Worm (Caenorhabditis elegans) whole organism, mixed stage, embryonic: ENCODE measurements around the gene math-37.
"Not testable (repeated sequence)": the region's sequence is repeated elsewhere in the genome, so short reads cannot be mapped to it uniquely, and the experiment has no call there.

ENCODE experiments used
- M03D4.4 ChIP-seq: sonication (generic microtip); optimal IDR thresholded peaks from 2 replicates; lab custom pipeline; 2017; ENCODE audit warnings: mild to moderate bottlenecking, missing genetic modification characterization, missing compliant biosample characterization
- bed-3 ChIP-seq: fragments of 200-800 bp; sonication (Bioruptor generic); optimal IDR thresholded peaks from 3 replicates; lab custom pipeline; 2018; ENCODE audit warnings: mild to moderate bottlenecking, missing genetic modification characterization, moderate library complexity, missing compliant biosample characterization
- blmp-1 ChIP-seq: fragments of 150-350 bp; optimal IDR thresholded peaks from 2 replicates; lab custom pipeline; 2014; ENCODE audit warnings: missing biosample characterization, missing genetic modification characterization
- ceh-39 ChIP-seq: fragments of 150-350 bp; optimal IDR thresholded peaks from 2 replicates; lab custom pipeline; 2014; ENCODE audit warnings: missing biosample characterization, missing genetic modification characterization
- ceh-43 ChIP-seq: fragments of 200-800 bp; sonication (Bioruptor generic); optimal IDR thresholded peaks from 2 replicates; lab custom pipeline; 2018; ENCODE audit warnings: mild to moderate bottlenecking, missing genetic modification characterization, moderate library complexity, missing compliant biosample characterization
- ceh-83 ChIP-seq: fragments of 200-800 bp; sonication (Bioruptor generic); optimal IDR thresholded peaks from 2 replicates; lab custom pipeline; 2018; ENCODE audit warnings: mild to moderate bottlenecking, missing genetic modification characterization, missing compliant biosample characterization
- ces-1 ChIP-seq: fragments of 150-350 bp; optimal IDR thresholded peaks from 2 replicates; lab custom pipeline; 2014; ENCODE audit warnings: missing biosample characterization, missing genetic modification reagents, missing genetic modification characterization
- drap-1 ChIP-seq: fragments of 200-800 bp; sonication (Bioruptor generic); optimal IDR thresholded peaks from 3 replicates; lab custom pipeline; 2018; ENCODE audit warnings: mild to moderate bottlenecking, missing genetic modification characterization, missing compliant biosample characterization
- elt-1 ChIP-seq: sonication (generic microtip); optimal IDR thresholded peaks from 2 replicates; lab custom pipeline; 2017; ENCODE audit warnings: missing genetic modification characterization, mild to moderate bottlenecking, missing compliant biosample characterization, antibody characterized with exemption, moderate library complexity, borderline replicate concordance; ENCODE audit not compliant: insufficient read depth
- elt-3 ChIP-seq: fragments of 150-350 bp; optimal IDR thresholded peaks from 2 replicates; lab custom pipeline; 2014; ENCODE audit warnings: missing biosample characterization, missing genetic modification characterization
- flh-1 ChIP-seq: fragments of 200-800 bp; sonication (Bioruptor generic); optimal IDR thresholded peaks from 2 replicates; lab custom pipeline; 2018; ENCODE audit warnings: mild to moderate bottlenecking, missing genetic modification characterization, moderate library complexity, missing compliant biosample characterization
- ham-2 ChIP-seq: fragments of 200-800 bp; sonication (Bioruptor generic); optimal IDR thresholded peaks from 2 replicates; lab custom pipeline; 2018; ENCODE audit warnings: mild to moderate bottlenecking, missing genetic modification characterization, missing compliant biosample characterization
- hlh-1 ChIP-seq: fragments of 150-350 bp; optimal IDR thresholded peaks from 2 replicates; lab custom pipeline; 2014; ENCODE audit warnings: missing biosample characterization, missing genetic modification reagents, missing genetic modification characterization
- lsy-2 ChIP-seq: fragments of 150-350 bp; optimal IDR thresholded peaks from 2 replicates; lab custom pipeline; 2014; ENCODE audit warnings: missing biosample characterization, missing genetic modification characterization
- mab-5 ChIP-seq: fragments of 150-350 bp; optimal IDR thresholded peaks from 2 replicates; lab custom pipeline; 2014; ENCODE audit warnings: missing biosample characterization, missing genetic modification characterization
- mep-1 ChIP-seq: fragments of 150-350 bp; optimal IDR thresholded peaks from 2 replicates; lab custom pipeline; 2017; ENCODE audit warnings: missing biosample characterization, missing genetic modification reagents, missing genetic modification characterization, inconsistent platforms
- mls-2 ChIP-seq: sonication (generic microtip); optimal IDR thresholded peaks from 2 replicates; lab custom pipeline; 2016; ENCODE audit warnings: mild to moderate bottlenecking, missing genetic modification characterization, moderate library complexity, missing compliant biosample characterization
- nhr-12 ChIP-seq: fragments of 150-350 bp; optimal IDR thresholded peaks from 2 replicates; lab custom pipeline; 2014; ENCODE audit warnings: missing biosample characterization, missing genetic modification characterization
- nhr-2 ChIP-seq: fragments of 150-350 bp; optimal IDR thresholded peaks from 2 replicates; lab custom pipeline; 2014; ENCODE audit warnings: missing biosample characterization, missing genetic modification characterization
- nhr-237 ChIP-seq: fragments of 150-350 bp; optimal IDR thresholded peaks from 2 replicates; lab custom pipeline; 2014; ENCODE audit warnings: missing biosample characterization, missing genetic modification characterization
- nhr-28 ChIP-seq: fragments of 150-350 bp; optimal IDR thresholded peaks from 2 replicates; lab custom pipeline; 2014; ENCODE audit warnings: missing biosample characterization, missing genetic modification characterization
- nhr-76 ChIP-seq: sonication (generic microtip); optimal IDR thresholded peaks from 2 replicates; lab custom pipeline; 2017; ENCODE audit warnings: missing biosample characterization, missing genetic modification characterization
- pha-4 ChIP-seq: fragments of 150-350 bp; optimal IDR thresholded peaks from 2 replicates; lab custom pipeline; 2018; ENCODE audit warnings: missing biosample characterization, missing genetic modification reagents, missing genetic modification characterization
- sem-2 ChIP-seq: fragments of 200-800 bp; sonication (Bioruptor generic); optimal IDR thresholded peaks from 2 replicates; lab custom pipeline; 2018; ENCODE audit warnings: mild to moderate bottlenecking, missing genetic modification characterization, missing compliant biosample characterization
- snpc-4 ChIP-seq: fragments of 150-350 bp; optimal IDR thresholded peaks from 2 replicates; lab custom pipeline; 2014; ENCODE audit warnings: missing biosample characterization, missing genetic modification characterization
- sptf-1 ChIP-seq: sonication (generic microtip); optimal IDR thresholded peaks from 2 replicates; lab custom pipeline; 2017; ENCODE audit warnings: mild to moderate bottlenecking, missing genetic modification characterization, moderate library complexity, missing compliant biosample characterization
- tbx-8 ChIP-seq: fragments of 200-800 bp; sonication (Bioruptor generic); optimal IDR thresholded peaks from 2 replicates; lab custom pipeline; 2018; ENCODE audit warnings: mild to moderate bottlenecking, missing genetic modification characterization, moderate library complexity, missing compliant biosample characterization
- unc-120 ChIP-seq: sonication (generic microtip); optimal IDR thresholded peaks from 2 replicates; lab custom pipeline; 2017; ENCODE audit warnings: missing genetic modification characterization, missing compliant biosample characterization; ENCODE audit not compliant: poor library complexity, severe bottlenecking
- unc-39 ChIP-seq: fragments of 150-350 bp; optimal IDR thresholded peaks from 2 replicates; lab custom pipeline; 2014; ENCODE audit warnings: missing biosample characterization, missing genetic modification characterization
- ztf-11 ChIP-seq: fragments of 150-350 bp; optimal IDR thresholded peaks from 2 replicates; lab custom pipeline; 2014; ENCODE audit warnings: missing biosample characterization, missing genetic modification characterization

Gene math-37

DNA sequence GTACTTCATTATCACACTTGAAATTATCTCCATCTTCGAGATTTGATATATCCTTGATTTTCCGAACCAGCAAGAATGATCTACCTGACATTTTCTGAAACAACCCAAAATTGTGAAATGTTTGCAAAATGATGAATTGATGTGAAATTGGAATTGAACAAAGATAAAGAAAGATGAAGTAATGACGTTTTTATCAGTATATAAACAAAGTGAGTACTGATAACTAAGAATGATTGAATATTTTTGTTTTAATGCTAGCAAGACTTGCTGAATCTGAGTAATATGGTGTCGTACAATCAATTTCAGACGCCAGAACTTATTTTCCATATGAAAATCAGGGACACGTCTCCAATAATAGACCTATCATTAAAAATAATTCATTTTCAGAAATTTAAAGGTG lies at the start of gene math-37:
math-37 (minus strand) TSS at position 101 of the 400 bp plus-strand sequence.
- no peak for TF ChIP-seq elt-3
- TF ChIP-seq lsy-2 (tag; lab: Kevin White, UChicago): no peak

DNA sequence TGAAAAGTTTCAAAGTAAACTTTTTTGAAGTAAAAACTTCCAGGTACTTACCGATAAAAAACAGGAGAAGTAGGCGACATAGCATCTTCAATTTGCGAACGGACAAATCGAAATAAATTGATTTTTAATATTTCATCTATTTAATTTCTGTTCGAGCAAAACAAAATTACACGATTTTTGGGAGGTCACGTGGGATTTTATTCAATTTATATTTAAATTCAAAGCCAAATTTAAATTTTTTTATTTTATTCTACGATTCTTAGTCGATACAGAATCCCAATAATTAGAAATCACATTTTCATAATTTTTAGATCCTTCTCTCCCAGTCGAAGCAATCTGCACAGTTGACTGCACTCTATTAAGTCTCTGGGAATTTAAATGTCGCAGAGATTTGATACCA lies 48.1 kb upstream of the math-37 start, which contains the start of gene C33C12.12:
C33C12.12 (minus strand) TSS at position 101 of the 400 bp plus-strand sequence.
- TF ChIP-seq tbx-8 (GFP tag; lab: Kevin White, UChicago): no peak
- no peak for TF ChIP-seq ham-2
- no peak for TF ChIP-seq pha-4
- no peak for TF ChIP-seq flh-1 (GFP tag; lab: Kevin White, UChicago)
- no peak for TF ChIP-seq snpc-4 (tag; lab: Kevin White, UChicago)
- TF ChIP-seq unc-120 (tag; lab: Kevin White, UChicago): no peak
- TF ChIP-seq elt-1 (tag; lab: Kevin White, UChicago): no peak
- TF ChIP-seq unc-39 (tag; lab: Kevin White, UChicago): no peak
- TF ChIP-seq elt-3: no peak
- no peak for TF ChIP-seq ztf-11
- no peak for TF ChIP-seq bed-3 (GFP tag; lab: Kevin White, UChicago)
- no peak for TF ChIP-seq hlh-1
- TF ChIP-seq nhr-76 (tag; lab: Kevin White, UChicago): no peak
- no peak for TF ChIP-seq nhr-2
- TF ChIP-seq ceh-39 (tag; lab: Kevin White, UChicago): no peak
- TF ChIP-seq ceh-43: no peak
- no peak for TF ChIP-seq nhr-237

DNA sequence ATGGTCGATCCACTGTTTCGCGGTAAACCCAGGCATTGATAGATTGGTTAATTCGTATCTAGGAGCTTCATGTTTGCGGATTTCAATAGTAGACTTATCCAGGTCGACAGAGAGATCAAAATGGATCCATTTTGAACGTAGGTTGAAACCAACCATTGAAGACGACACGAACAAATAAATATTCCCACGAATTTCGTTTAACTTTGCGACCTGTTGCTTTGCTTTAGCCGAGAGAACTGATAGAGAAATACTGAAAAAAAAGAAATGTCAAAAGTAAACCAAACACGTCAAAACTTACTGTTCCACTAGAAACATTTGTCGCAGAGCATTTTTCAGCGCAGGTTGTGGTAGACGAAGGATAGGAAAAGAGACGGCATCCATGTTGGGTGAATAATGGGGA lies 46.4 kb upstream of the math-37 start, which contains the start of gene fbxb-38:
fbxb-38 (minus strand) TSS at position 390 of the 400 bp plus-strand sequence.
- no peak for TF ChIP-seq unc-120 (tag; lab: Kevin White, UChicago)
- no peak for TF ChIP-seq flh-1 (GFP tag; lab: Kevin White, UChicago)
- no peak for TF ChIP-seq nhr-12 (tag; lab: Kevin White, UChicago)
- no peak for TF ChIP-seq tbx-8 (GFP tag; lab: Kevin White, UChicago)
- no peak for TF ChIP-seq nhr-76 (tag; lab: Kevin White, UChicago)
- no peak for TF ChIP-seq nhr-28 (tag; lab: Kevin White, UChicago)
- no peak for TF ChIP-seq unc-39 (tag; lab: Kevin White, UChicago)
- TF ChIP-seq hlh-1: no peak
- no peak for TF ChIP-seq ceh-83 (GFP tag; lab: Kevin White, UChicago)
- TF ChIP-seq snpc-4 (tag; lab: Kevin White, UChicago): no peak
- no peak for TF ChIP-seq M03D4.4 (tag; lab: Kevin White, UChicago)
- no peak for TF ChIP-seq ces-1 (GFP tag; lab: Kevin White, UChicago)
- no peak for TF ChIP-seq drap-1 (GFP tag; lab: Kevin White, UChicago)
- no peak for TF ChIP-seq mls-2 (tag; lab: Kevin White, UChicago)
- TF ChIP-seq sem-2 (GFP tag; lab: Kevin White, UChicago): no peak
- TF ChIP-seq elt-3: no peak
- no peak for TF ChIP-seq mab-5 (tag; lab: Kevin White, UChicago)

DNA sequence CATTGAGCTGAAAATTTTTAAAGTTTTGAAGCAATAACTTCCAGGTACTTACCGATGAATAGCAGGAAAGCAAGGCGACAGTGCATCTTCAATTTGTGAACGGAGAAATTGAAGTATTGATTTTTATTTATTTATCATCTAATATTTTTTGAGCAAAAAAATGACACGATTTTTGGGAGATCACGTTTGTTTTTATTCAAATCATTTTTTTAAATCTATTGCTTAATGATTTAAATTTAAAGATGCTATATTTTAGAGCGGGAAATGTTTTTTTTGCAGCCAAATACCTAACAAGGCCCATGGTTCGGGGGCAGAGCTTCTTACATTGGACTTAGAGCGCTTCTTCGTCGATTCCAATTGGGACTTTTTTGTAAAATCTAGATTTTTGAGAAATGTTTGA lies 44.4 kb upstream of the math-37 start, which contains the start of gene C33C12.4:
C33C12.4 (minus strand) TSS at position 101 of the 400 bp plus-strand sequence.
- no peak for TF ChIP-seq sptf-1
- TF ChIP-seq lsy-2 (tag; lab: Kevin White, UChicago): no peak
- no peak for TF ChIP-seq mab-5 (tag; lab: Kevin White, UChicago)
- TF ChIP-seq mep-1 (tag; lab: Kevin White, UChicago): no peak
- no peak for TF ChIP-seq elt-1 (tag; lab: Kevin White, UChicago)

DNA sequence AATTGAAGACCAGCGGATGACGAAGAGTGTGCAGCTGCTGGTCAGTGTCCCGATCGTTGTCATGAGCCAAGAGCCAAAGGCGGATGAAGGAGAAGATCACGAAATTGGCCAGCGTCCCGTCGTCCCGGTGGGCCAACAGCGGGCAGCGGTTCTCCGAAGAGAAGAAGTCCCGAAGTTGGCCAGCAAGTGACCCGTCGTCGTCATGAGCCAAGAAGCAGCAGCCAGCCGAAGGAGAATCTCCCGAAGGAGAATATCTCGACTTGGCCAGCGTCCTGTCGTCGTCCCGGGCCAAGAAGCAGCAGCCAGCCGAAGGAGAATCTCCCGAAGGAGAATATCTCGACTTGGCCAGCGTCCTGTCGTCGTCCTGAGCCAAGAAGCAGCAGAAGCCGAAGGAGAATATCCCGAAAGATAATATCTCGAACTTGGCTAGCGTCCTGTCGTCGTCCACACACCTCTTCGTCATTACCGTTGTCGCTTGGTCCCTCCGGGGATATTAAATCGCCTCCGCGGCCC lies 41.4 kb upstream of the math-37 start, which contains the start of gene C33C12.11:
C33C12.11 (minus strand) TSS at position 463 of the 513 bp plus-strand sequence.
- not testable (repeated sequence) for TF ChIP-seq nhr-2; unc-120 (tag; lab: Kevin White, UChicago); blmp-1 (tag; lab: Kevin White, UChicago)
